Fruit fly (Drosophila melanogaster): ENCODE data around the gene Afti.

The Afti gene

DNA sequence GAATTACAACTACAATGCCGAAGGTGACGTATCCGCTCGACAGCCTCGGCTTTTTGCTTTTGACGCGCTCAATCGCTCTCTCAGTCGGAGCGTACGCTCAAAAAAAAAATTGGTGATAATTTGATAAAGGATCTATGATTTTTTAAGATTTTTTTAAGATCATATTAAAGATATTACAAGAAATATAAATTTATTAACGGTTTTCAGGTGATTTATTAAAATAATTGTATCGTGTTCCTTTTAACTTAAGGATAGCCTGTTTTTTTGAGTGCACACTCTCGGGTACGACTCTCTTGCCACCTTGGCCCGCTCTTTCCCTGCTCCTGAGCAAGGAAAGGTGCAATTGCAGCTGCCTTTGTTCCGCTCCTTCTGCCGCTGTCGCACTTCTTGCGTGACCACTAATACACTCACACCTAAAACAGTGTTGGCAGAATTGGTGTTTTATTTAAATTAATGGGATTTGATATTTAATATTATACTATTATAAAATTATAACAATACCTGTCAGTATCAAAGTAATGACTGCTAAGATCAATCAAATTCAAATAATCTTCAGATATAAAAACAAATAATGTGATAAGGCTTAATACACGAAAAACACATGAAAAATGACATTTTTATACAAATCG is 48.5 kb downstream of the Afti start (continued):
- TF ChIP-seq Dref (GFP tag; IDR thresholded peaks at IDR 0.05): no peak
- TF ChIP-seq pros (GFP tag; optimal IDR thresholded peaks at IDR 0.05): no peak
- peak; percentile 70 for TF ChIP-seq sisA (GFP tag; IDR thresholded peaks at IDR 0.05)
- TF ChIP-seq CG15514 (GFP tag; optimal IDR thresholded peaks at IDR 0.05): peak; percentile 69
- peak; percentile 78 for TF ChIP-seq CG2202 (tag; optimal IDR thresholded peaks at IDR 0.05)
- TF ChIP-seq dmrt99B (tag; optimal IDR thresholded peaks at IDR 0.05): no peak
- peak; percentile 60 for TF ChIP-seq nerfin-1 (tag; optimal IDR thresholded peaks at IDR 0.05)
- TF ChIP-seq CG17385 (GFP tag; optimal IDR thresholded peaks at IDR 0.05): peak; percentile 78
- no peak for TF ChIP-seq PHDP (tag; optimal IDR thresholded peaks at IDR 0.05)
- peak; percentile 32 for TF ChIP-seq ems (GFP tag; optimal IDR thresholded peaks at IDR 0.05)
- TF ChIP-seq gce (GFP tag; IDR thresholded peaks at IDR 0.05): peak; percentile 72; the same call in 2 of the 3 replicates
- TF ChIP-seq org-1 (GFP tag; optimal IDR thresholded peaks at IDR 0.05): peak; percentile 65
- TF ChIP-seq CG16863 (GFP tag; optimal IDR thresholded peaks at IDR 0.05): peak; percentile 28
- no peak for TF ChIP-seq NC2α (GFP tag; optimal IDR thresholded peaks at IDR 0.05)
- TF ChIP-seq MBD-R2 (GFP tag; IDR thresholded peaks at IDR 0.05): peak; percentile 30; the same call in 1 of the 2 replicates
- no peak for TF ChIP-seq eyg (GFP tag; optimal IDR thresholded peaks at IDR 0.05)
- TF ChIP-seq CG18599 (GFP tag; optimal IDR thresholded peaks at IDR 0.05): peak; percentile 92
- no peak for TF ChIP-seq CG13624 (GFP tag; optimal IDR thresholded peaks at IDR 0.05)
- TF ChIP-seq Hand (GFP tag; optimal IDR thresholded peaks at IDR 0.05): peak; percentile 90
- TF ChIP-seq CG1647 (GFP tag; optimal IDR thresholded peaks at IDR 0.05): no peak
- TF ChIP-seq gsb-n (tag; optimal IDR thresholded peaks at IDR 0.05): peak; percentile 82
- TF ChIP-seq CG7928 (GFP tag; optimal IDR thresholded peaks at IDR 0.05): no peak
- TF ChIP-seq CG10274 (GFP tag; optimal IDR thresholded peaks at IDR 0.05): peak; percentile 42
- peak; percentile 61 for TF ChIP-seq CG2875 (GFP tag; optimal IDR thresholded peaks at IDR 0.05)
- TF ChIP-seq CG17829 (tag; optimal IDR thresholded peaks at IDR 0.05): peak; percentile 91
- TF ChIP-seq ap (GFP tag; IDR thresholded peaks at IDR 0.05): peak; percentile 66
- peak; percentile 81 for TF ChIP-seq H2.0 (GFP tag; IDR thresholded peaks at IDR 0.05)
- no peak for TF ChIP-seq CG34224 (GFP tag; IDR thresholded peaks at IDR 0.05; ENCODE audit: partially characterized antibody)
- TF ChIP-seq Sox100B (GFP tag; optimal IDR thresholded peaks at IDR 0.05): no peak
- peak; percentile 42 to 68 for TF ChIP-seq Trl (optimal IDR thresholded peaks at IDR 0.05)
- no peak for TF ChIP-seq Trl (GFP tag; optimal IDR thresholded peaks at IDR 0.05)
- no peak for TF ChIP-seq Side (GFP tag; optimal IDR thresholded peaks at IDR 0.05)
- TF ChIP-seq CG3995 (GFP tag; optimal IDR thresholded peaks at IDR 0.05): no peak
- TF ChIP-seq tap (tag; optimal IDR thresholded peaks at IDR 0.05): no peak
- peak; percentile 86 for TF ChIP-seq CG14710 (tag; optimal IDR thresholded peaks at IDR 0.05)
- peak; percentile 66 for TF ChIP-seq tup (GFP tag; optimal IDR thresholded peaks at IDR 0.05)
- TF ChIP-seq Jarid2 (GFP tag; optimal IDR thresholded peaks at IDR 0.05): no peak
- TF ChIP-seq CG3163 (GFP tag; optimal IDR thresholded peaks at IDR 0.05): no peak
- no peak for TF ChIP-seq CG17568 (GFP tag; optimal IDR thresholded peaks at IDR 0.05)
- peak; percentile 84 for TF ChIP-seq sob (GFP tag; IDR thresholded peaks at IDR 0.05)
- TF ChIP-seq maf-S (GFP tag; optimal IDR thresholded peaks at IDR 0.05): no peak
- peak; percentile 89 for TF ChIP-seq CG6813 (GFP tag; optimal IDR thresholded peaks at IDR 0.05)
- TF ChIP-seq gem (tag; optimal IDR thresholded peaks at IDR 0.05): peak; percentile 89
- TF ChIP-seq pb (GFP tag; optimal IDR thresholded peaks at IDR 0.05): no peak
- no peak for TF ChIP-seq sqz (GFP tag; optimal IDR thresholded peaks at IDR 0.05)
- TF ChIP-seq yki (optimal IDR thresholded peaks at IDR 0.05): no peak
- TF ChIP-seq CG1024 (GFP tag; IDR thresholded peaks at IDR 0.05): peak; percentile 70; the same call in 1 of the 2 replicates
- TF ChIP-seq CG32772 (GFP tag; IDR thresholded peaks at IDR 0.05): peak; percentile 70
- no peak for TF ChIP-seq Stat92E (GFP tag; optimal IDR thresholded peaks at IDR 0.05)
- no peak for TF ChIP-seq Dip2 (GFP tag; IDR thresholded peaks at IDR 0.05)

All from whole organism, embryonic.